Fruit fly (Drosophila melanogaster) whole organism, embryonic: ENCODE measurements around the gene mRRF2.

Experiments
- Bdp1 ChIP-seq: fragments of 200-800 bp; sonication (Bioruptor generic); optimal IDR thresholded peaks from 3 replicates; lab custom pipeline; 2016; ENCODE audit warnings: missing biosample characterization, missing genetic modification characterization
- CG10147 ChIP-seq: fragments of 200-800 bp; sonication (Bioruptor generic); optimal IDR thresholded peaks from 2 replicates; lab custom pipeline; 2019; ENCODE audit warnings: missing biosample characterization, mild to moderate bottlenecking, missing genetic modification characterization, moderate library complexity
- CG11504 ChIP-seq: fragments of 200-800 bp; sonication (Bioruptor generic); optimal IDR thresholded peaks from 3 replicates; lab custom pipeline; 2019; ENCODE audit warnings: missing biosample characterization, mild to moderate bottlenecking, missing genetic modification characterization, moderate library complexity
- CG11560 ChIP-seq: fragments of 200-800 bp; sonication (Bioruptor generic); IDR thresholded peaks from 3 replicates; pipeline ENCODE4 v1.3.6; 2022; ENCODE audit warnings: missing biosample characterization, missing genetic modification characterization
- CG12071 ChIP-seq: fragments of 200-800 bp; sonication (Bioruptor generic); optimal IDR thresholded peaks from 3 replicates; lab custom pipeline; 2018; ENCODE audit warnings: missing biosample characterization, mild to moderate bottlenecking, missing genetic modification characterization
- CG12104 ChIP-seq: fragments of 200-800 bp; sonication (Bioruptor generic); optimal IDR thresholded peaks from 3 replicates; lab custom pipeline; 2016; ENCODE audit warnings: missing biosample characterization, missing genetic modification characterization
- CG13424 ChIP-seq: fragments of 200-800 bp; sonication (Bioruptor generic); optimal IDR thresholded peaks from 2 replicates; lab custom pipeline; 2019; ENCODE audit warnings: missing biosample characterization, mild to moderate bottlenecking, missing genetic modification characterization, moderate library complexity
- CG13894 ChIP-seq: fragments of 200-800 bp; sonication (Bioruptor generic); optimal IDR thresholded peaks from 3 replicates; lab custom pipeline; 2018; ENCODE audit warnings: missing biosample characterization, mild to moderate bottlenecking, missing genetic modification characterization, moderate library complexity
- CG15479 ChIP-seq: fragments of 200-800 bp; sonication (Bioruptor generic); optimal IDR thresholded peaks from 3 replicates; lab custom pipeline; 2019; ENCODE audit warnings: missing biosample characterization, mild to moderate bottlenecking, missing genetic modification characterization, moderate library complexity
- CG15696 ChIP-seq: fragments of 200-800 bp; sonication (Bioruptor generic); optimal IDR thresholded peaks from 2 replicates; lab custom pipeline; 2019; ENCODE audit warnings: missing biosample characterization, mild to moderate bottlenecking, missing genetic modification characterization, moderate library complexity
- CG18011 ChIP-seq: fragments of 200-800 bp; sonication (Bioruptor generic); optimal IDR thresholded peaks from 2 replicates; lab custom pipeline; 2017; ENCODE audit warnings: missing biosample characterization, missing genetic modification characterization, mild to moderate bottlenecking, moderate library complexity, missing genotype
- CG2199 ChIP-seq: fragments of 200-800 bp; sonication (Bioruptor generic); IDR thresholded peaks from 3 replicates; pipeline ENCODE4 v1.3.6; 2022; ENCODE audit warnings: missing biosample characterization, missing genetic modification characterization
- CG2678 ChIP-seq: fragments of 200-800 bp; sonication (Bioruptor generic); optimal IDR thresholded peaks from 3 replicates; lab custom pipeline; 2019; ENCODE audit warnings: missing biosample characterization, mild to moderate bottlenecking, missing genetic modification characterization, moderate library complexity
- CG3163 ChIP-seq: fragments of 200-800 bp; sonication (Bioruptor generic); optimal IDR thresholded peaks from 3 replicates; lab custom pipeline; 2016; ENCODE audit warnings: missing biosample characterization, missing genetic modification characterization
- CG32532 ChIP-seq: fragments of 200-800 bp; sonication (Bioruptor generic); IDR thresholded peaks from 2 replicates; pipeline ENCODE4 v1.3.6; 2022; ENCODE audit warnings: missing biosample characterization, missing genetic modification characterization
- CG34224 ChIP-seq: fragments of 200-800 bp; sonication (Bioruptor generic); IDR thresholded peaks from 3 replicates; pipeline ENCODE4 v1.3.6; 2022; ENCODE audit warnings: missing biosample characterization, missing genetic modification characterization; ENCODE audit not compliant: partially characterized antibody
- CG6272 ChIP-seq: fragments of 200-800 bp; sonication (Bioruptor generic); IDR thresholded peaks from 2 replicates; pipeline ENCODE4 v1.3.6; 2022; ENCODE audit warnings: missing biosample characterization, missing genetic modification characterization
- CG8944 ChIP-seq: fragments of 200-800 bp; sonication (Bioruptor generic); optimal IDR thresholded peaks from 3 replicates; lab custom pipeline; 2016; ENCODE audit warnings: missing biosample characterization, missing genetic modification characterization
- Dip3 ChIP-seq: fragments of 200-800 bp; sonication (Bioruptor generic); optimal IDR thresholded peaks from 3 replicates; lab custom pipeline; 2016; ENCODE audit warnings: missing biosample characterization, missing genetic modification characterization
- Hr51 ChIP-seq, 2 experiments: fragments of 200-800 bp; sonication (Bioruptor generic); optimal IDR thresholded peaks; 2 replicates in 1 of 2; 3 replicates in 1 of 2; lab custom pipeline; 2016 to 2018; ENCODE audit warnings: missing biosample characterization in 2 of 2, missing genetic modification characterization in 2 of 2, mild to moderate bottlenecking in 1 of 2, moderate library complexity in 1 of 2
- Lpt ChIP-seq: fragments of >200 bp; optimal IDR thresholded peaks from 2 replicates; lab custom pipeline; 2018; ENCODE audit warnings: missing biosample characterization, missing genetic modification characterization
- Mrtf ChIP-seq: fragments of 200-800 bp; sonication (Bioruptor generic); IDR thresholded peaks from 3 replicates; pipeline ENCODE4 v1.3.6; 2022; ENCODE audit warnings: missing biosample characterization, missing genetic modification characterization
- Nf-YC ChIP-seq: fragments of 200-800 bp; optimal IDR thresholded peaks from 3 replicates; lab custom pipeline; 2019; ENCODE audit warnings: missing biosample characterization, mild to moderate bottlenecking, missing genetic modification characterization, moderate library complexity
- PHDP ChIP-seq: fragments of 200-800 bp; sonication (Bioruptor generic); optimal IDR thresholded peaks from 3 replicates; lab custom pipeline; 2018; ENCODE audit warnings: missing biosample characterization, mild to moderate bottlenecking, missing genetic modification characterization, moderate library complexity
- Pdp1 ChIP-seq, 2 experiments: fragments of 200-800 bp; sonication (Bioruptor generic); optimal IDR thresholded peaks; 3 replicates each; lab custom pipeline; 2016; ENCODE audit warnings: missing biosample characterization in 2 of 2, missing genetic modification characterization in 2 of 2, mild to moderate bottlenecking in 1 of 2, moderate library complexity in 1 of 2
- Scr ChIP-seq: fragments of 200-800 bp; sonication (Bioruptor generic); IDR thresholded peaks from 2 replicates; pipeline ENCODE4 v1.3.6; 2022; ENCODE audit warnings: missing biosample characterization, missing genetic modification characterization; ENCODE audit not compliant: partially characterized antibody
- Taf1 ChIP-seq: fragments of 200-800 bp; sonication (Bioruptor generic); IDR thresholded peaks from 2 replicates; pipeline ENCODE4 v1.3.6; 2022; ENCODE audit warnings: missing biosample characterization, missing genetic modification characterization
- YL-1 ChIP-seq: fragments of 200-800 bp; sonication (Bioruptor generic); optimal IDR thresholded peaks from 3 replicates; lab custom pipeline; 2017; ENCODE audit warnings: missing biosample characterization, mild to moderate bottlenecking, missing genetic modification characterization
- az2 ChIP-seq: fragments of 200-800 bp; sonication (Bioruptor generic); optimal IDR thresholded peaks from 3 replicates; lab custom pipeline; 2016; ENCODE audit warnings: missing biosample characterization, missing genetic modification characterization
- br ChIP-seq: fragments of >200 bp; optimal IDR thresholded peaks from 2 replicates; lab custom pipeline; 2017
- chif ChIP-seq, 2 experiments: fragments of 200-800 bp; sonication (Bioruptor generic); optimal IDR thresholded peaks; 3 replicates each; lab custom pipeline; 2016; ENCODE audit warnings: missing biosample characterization in 2 of 2, missing genetic modification characterization in 2 of 2
- cwo ChIP-seq: fragments of 200-800 bp; sonication (Bioruptor generic); optimal IDR thresholded peaks from 3 replicates; lab custom pipeline; 2017; ENCODE audit warnings: missing biosample characterization, missing genetic modification characterization, mild to moderate bottlenecking, moderate library complexity, missing genetic modification reagents
- exex ChIP-seq: fragments of 200-800 bp; sonication (Bioruptor generic); optimal IDR thresholded peaks from 4 replicates; lab custom pipeline; 2018; ENCODE audit warnings: missing biosample characterization, mild to moderate bottlenecking, missing genetic modification characterization, moderate library complexity
- gro ChIP-seq: fragments of 200-800 bp; sonication (Bioruptor generic); optimal IDR thresholded peaks from 2 replicates; lab custom pipeline; 2016; ENCODE audit warnings: missing biosample characterization, missing genetic modification characterization
- jigr1 ChIP-seq: fragments of 200-800 bp; sonication (Bioruptor generic); IDR thresholded peaks from 3 replicates; pipeline ENCODE4 v1.3.6; 2022; ENCODE audit warnings: missing biosample characterization, missing genetic modification characterization
- lola ChIP-seq, 3 experiments: fragments of >200 bp in 2 of 3; fragments of 200-800 bp in 1 of 3; sonication (Bioruptor generic) in 1 of 3; optimal IDR thresholded peaks; 2 replicates each; lab custom pipeline; 2017 to 2019; ENCODE audit warnings: missing biosample characterization in 3 of 3, missing genetic modification characterization in 3 of 3, mild to moderate bottlenecking in 1 of 3, moderate library complexity in 1 of 3
- mam ChIP-seq: fragments of 200-800 bp; sonication (Bioruptor generic); optimal IDR thresholded peaks from 3 replicates; lab custom pipeline; 2016; ENCODE audit warnings: missing biosample characterization, missing genetic modification characterization
- oc ChIP-seq: fragments of 200-800 bp; sonication (Bioruptor generic); optimal IDR thresholded peaks from 2 replicates; lab custom pipeline; 2018; ENCODE audit warnings: missing biosample characterization, mild to moderate bottlenecking, missing genetic modification characterization, moderate library complexity
- prd ChIP-seq, 3 experiments: fragments of >200 bp in 2 of 3; fragments of 200-800 bp in 1 of 3; sonication (Bioruptor generic) in 1 of 3; optimal IDR thresholded peaks in 2 of 3; IDR thresholded peaks in 1 of 3; 2 replicates in 2 of 3; 3 replicates in 1 of 3; pipeline versions ENCODE4 v1.3.6 to Lab custom; 2017 to 2022; ENCODE audit warnings: missing biosample characterization in 1 of 3, missing genetic modification characterization in 1 of 3
- ranshi ChIP-seq: fragments of 200-800 bp; sonication (Bioruptor generic); IDR thresholded peaks from 2 replicates; pipeline ENCODE4 v1.3.6; 2022; ENCODE audit warnings: missing biosample characterization, missing genetic modification characterization
- rib ChIP-seq: fragments of 200-800 bp; sonication (Bioruptor generic); IDR thresholded peaks from 2 replicates; pipeline ENCODE4 v1.3.6; 2022; ENCODE audit warnings: missing biosample characterization, missing genetic modification characterization
- sim ChIP-seq: fragments of 200-800 bp; sonication (Bioruptor generic); IDR thresholded peaks from 2 replicates; pipeline ENCODE4 v1.3.6; 2022; ENCODE audit warnings: missing biosample characterization, missing genetic modification characterization
- slp2 ChIP-seq: fragments of 200-800 bp; sonication (Bioruptor generic); optimal IDR thresholded peaks from 2 replicates; lab custom pipeline; 2016; ENCODE audit warnings: missing biosample characterization, missing genetic modification characterization
- tgo ChIP-seq: fragments of 200-800 bp; sonication (Bioruptor generic); IDR thresholded peaks from 3 replicates; pipeline ENCODE4 v1.3.6; 2022; ENCODE audit warnings: missing biosample characterization, missing genetic modification characterization
- tio ChIP-seq: fragments of 200-800 bp; sonication (Bioruptor generic); optimal IDR thresholded peaks from 2 replicates; lab custom pipeline; 2017; ENCODE audit warnings: missing biosample characterization, missing genetic modification characterization, inconsistent platforms
- ttk ChIP-seq: fragments of 200-800 bp; sonication (Bioruptor generic); IDR thresholded peaks from 2 replicates; pipeline ENCODE4 v2.1.2; 2022; ENCODE audit warnings: missing biosample characterization, missing genetic modification characterization
- twi ChIP-seq: fragments of 200-800 bp; optimal IDR thresholded peaks from 2 replicates; lab custom pipeline; 2019; ENCODE audit warnings: missing biosample characterization, mild to moderate bottlenecking, missing genetic modification characterization, moderate library complexity

The mRRF2 gene

DNA sequence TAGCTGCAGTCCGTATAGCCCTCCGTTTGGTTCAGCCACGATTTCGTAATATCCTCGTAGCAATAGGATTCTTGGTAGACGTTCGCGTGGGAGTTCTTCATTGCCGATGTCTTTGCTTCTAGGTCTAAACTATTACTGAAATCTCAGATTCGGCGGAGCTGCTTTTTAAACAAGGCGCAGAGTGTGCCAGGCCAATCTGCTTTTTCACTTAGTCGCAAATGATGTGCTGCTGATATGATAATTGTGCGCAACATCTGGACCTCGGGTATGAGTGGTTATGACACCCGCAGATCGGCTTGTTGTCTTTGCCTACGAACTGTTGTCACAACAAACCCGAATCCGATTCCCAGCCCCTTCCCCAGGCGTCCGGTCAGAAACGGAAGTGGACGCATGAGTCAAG, 27.0 kb upstream of the mRRF2 start, which contains the start of gene btn:
TSS of gene btn (minus strand) at position 101 of the 400 bp plus-strand sequence.
- no peak for TF ChIP-seq sim (GFP tag; lab: Robert Waterston, UW)
- peak in 1 of 2 experiments; percentile 12 for TF ChIP-seq Pdp1 (GFP tag; optimal IDR thresholded peaks at IDR 0.05; lab: Kevin White, UChicago)
- TF ChIP-seq twi (tag; lab: Kevin White, UChicago), result peak; percentile 84
- no peak for TF ChIP-seq prd (optimal IDR thresholded peaks at IDR 0.05; lab: Kevin White, UChicago)
- TF ChIP-seq prd (GFP tag; IDR thresholded peaks at IDR 0.05; lab: Robert Waterston, UW), result no peak
- no peak for TF ChIP-seq rib (GFP tag; lab: Robert Waterston, UW)
- TF ChIP-seq CG6272 (GFP tag; lab: Robert Waterston, UW), result no peak
- no peak for TF ChIP-seq PHDP (tag; lab: Kevin White, UChicago)

DNA sequence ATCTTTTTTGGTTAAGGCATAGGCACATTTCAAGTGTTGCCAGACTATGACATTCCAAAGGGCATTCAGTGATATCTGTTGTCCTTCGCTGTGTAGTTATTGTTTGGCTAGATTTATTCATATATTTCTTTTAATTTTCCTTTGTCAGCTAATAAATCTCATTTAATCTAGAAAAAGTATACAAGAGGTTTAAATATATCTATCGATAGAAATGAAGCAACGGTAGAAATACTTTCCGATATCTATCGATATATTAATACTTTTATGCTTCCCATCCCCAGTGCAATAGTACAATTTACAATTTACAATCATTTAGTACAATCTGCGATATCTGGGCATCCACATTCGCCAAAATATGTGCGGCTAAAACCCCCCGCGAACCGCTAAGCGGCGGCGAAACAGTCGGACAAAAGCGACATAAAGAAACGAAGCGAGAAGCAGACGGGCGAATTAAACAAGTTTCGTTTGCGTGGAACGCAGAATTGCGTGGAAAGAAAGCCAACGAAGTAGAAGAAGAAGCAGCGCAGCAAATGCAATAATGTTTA, 26.0 kb upstream of the mRRF2 start, which contains the start of gene Efa6:
TSS of gene Efa6 (plus strand) at position 337 of the 545 bp plus-strand sequence.
- TF ChIP-seq CG8944 (GFP tag; lab: Kevin White, UChicago) (no peak), CG2678 (tag; lab: Kevin White, UChicago) (peak; percentile 55), YL-1 (GFP tag; lab: Kevin White, UChicago) (peak; percentile 44), gro (GFP tag; lab: Kevin White, UChicago) (peak; percentile 59), Lpt (GFP tag; lab: Kevin White, UChicago) (no peak), CG18011 (peak; percentile 25), CG13894 (tag; lab: Kevin White, UChicago) (peak; percentile 43), CG34224 (GFP tag; lab: Robert Waterston, UW) (peak; percentile 91; the same call in 2 of the 3 replicates), CG2199 (no peak), jigr1 (no peak), az2 (GFP tag; lab: Kevin White, UChicago) (peak; percentile 26), CG11504 (tag; lab: Kevin White, UChicago) (no peak), exex (tag; lab: Kevin White, UChicago) (peak; percentile 48), CG3163 (GFP tag; lab: Kevin White, UChicago) (no peak), Dip3 (GFP tag; lab: Kevin White, UChicago) (peak; percentile 37), Mrtf (GFP tag; lab: Robert Waterston, UW) (no peak), Scr (GFP tag; lab: Robert Waterston, UW) (peak; percentile 97), lola (GFP tag; optimal IDR thresholded peaks at IDR 0.05; lab: Kevin White, UChicago) (peak in 1 of 3 experiments; percentile 42), CG11560 (peak; percentile 37; the same call in 1 of the 3 replicates), CG12071 (GFP tag; lab: Kevin White, UChicago) (no peak), Hr51 (GFP tag; optimal IDR thresholded peaks at IDR 0.05; lab: Kevin White, UChicago) (peak in 1 of 2 experiments; percentile 8), CG13424 (tag; lab: Kevin White, UChicago) (peak; percentile 57), Taf1 (GFP tag; lab: Robert Waterston, UW) (0 out of 2 replicates have a peak, but pooled peaks have one; percentile 14), mam (GFP tag; lab: Kevin White, UChicago) (peak; percentile 68), slp2 (GFP tag; lab: Kevin White, UChicago) (no peak), br (lab: Kevin White, UChicago) (no peak), tgo (0 out of 3 replicates have a peak, but pooled peaks have one; percentile 18), cwo (GFP tag; lab: Kevin White, UChicago) (peak; percentile 4), ranshi (no peak; the same call in 1 of the 2 replicates), CG10147 (peak; percentile 26), CG15696 (tag; lab: Kevin White, UChicago) (peak; percentile 48), CG12104 (GFP tag; lab: Kevin White, UChicago) (peak; percentile 31), oc (tag; lab: Kevin White, UChicago) (no peak), tio (GFP tag; lab: Kevin White, UChicago) (no peak), chif (GFP tag; optimal IDR thresholded peaks at IDR 0.05; lab: Kevin White, UChicago) (peak in 1 of 2 experiments; percentile 14), CG15479 (GFP tag; lab: Kevin White, UChicago) (peak; percentile 21), CG32532 (GFP tag; lab: Robert Waterston, UW) (no peak; the same call in 1 of the 2 replicates), Nf-YC (tag; lab: Kevin White, UChicago) (peak; percentile 63), Bdp1 (GFP tag; lab: Kevin White, UChicago) (no peak), ttk (GFP tag; lab: Robert Waterston, UW) (no peak)
